Comparison of ENCODE assay signal across 1 worm cellular context in genomic region chrX:8233554-8233953, ce11.
TF ChIP-seq lines count a peak whose summit lies in the region.

No protein-coding gene starts in this region.

TF ChIP-seq in whole organism, L1 larva, 84 proteins besides CTCF, POLR2A, EP300 and RAD21 (continued from another document):
- TF ChIP-seq nhr-12 (tag; optimal IDR thresholded peaks at IDR 0.05; lab: Kevin White, UChicago): no peak
- no peak for TF ChIP-seq unc-62 (GFP tag; optimal IDR thresholded peaks at IDR 0.05; lab: Kevin White, UChicago)
